Worm (Caenorhabditis elegans) whole organism, late embryonic: ENCODE measurements around the gene C05G5.5.

Experiments
- F13H6.1 ChIP-seq: sonication (generic microtip); optimal IDR thresholded peaks from 2 replicates; lab custom pipeline; 2016; ENCODE audit warnings: missing genetic modification characterization, missing compliant biosample characterization
- K02D7.2 ChIP-seq: sonication (generic microtip); optimal IDR thresholded peaks from 2 replicates; lab custom pipeline; 2017; ENCODE audit warnings: mild to moderate bottlenecking, missing genetic modification characterization, missing compliant biosample characterization
- ceh-31 ChIP-seq: sonication (generic microtip); optimal IDR thresholded peaks from 2 replicates; lab custom pipeline; 2016; ENCODE audit warnings: missing genetic modification characterization, missing compliant biosample characterization
- hlh-30 ChIP-seq: sonication (generic microtip); optimal IDR thresholded peaks from 2 replicates; lab custom pipeline; 2017; ENCODE audit warnings: antibody characterized with exemption, missing genetic modification characterization, missing compliant biosample characterization; ENCODE audit not compliant: insufficient read depth
- nfya-1 ChIP-seq: sonication (generic microtip); optimal IDR thresholded peaks from 2 replicates; lab custom pipeline; 2017; ENCODE audit warnings: missing genetic modification characterization, mild to moderate bottlenecking, missing compliant biosample characterization, antibody characterized with exemption, moderate library complexity
- pha-4 ChIP-seq: fragments of 150-350 bp; optimal IDR thresholded peaks from 2 replicates; lab custom pipeline; 2018; ENCODE audit warnings: missing biosample characterization, missing genetic modification reagents, missing genetic modification characterization
- sox-2 ChIP-seq: fragments of 200-800 bp; sonication (Bioruptor generic); IDR thresholded peaks from 2 replicates; pipeline ENCODE4 v1.3.6; 2022; ENCODE audit warnings: missing genetic modification reagents, missing genetic modification characterization, missing compliant biosample characterization
- sox-4 ChIP-seq: sonication (generic microtip); optimal IDR thresholded peaks from 2 replicates; lab custom pipeline; 2017; ENCODE audit warnings: mild to moderate bottlenecking, missing genetic modification characterization, inconsistent platforms, missing compliant biosample characterization
- tbx-2 ChIP-seq: sonication (generic microtip); optimal IDR thresholded peaks from 2 replicates; lab custom pipeline; 2016; ENCODE audit warnings: missing genetic modification characterization, missing compliant biosample characterization
- ttx-3 ChIP-seq: sonication (generic microtip); optimal IDR thresholded peaks from 2 replicates; lab custom pipeline; 2016; ENCODE audit warnings: missing genetic modification reagents, missing genetic modification characterization, missing compliant biosample characterization
- unc-42 ChIP-seq: sonication (generic microtip); optimal IDR thresholded peaks from 2 replicates; lab custom pipeline; 2016; ENCODE audit warnings: missing genotype, missing genetic modification characterization, missing compliant biosample characterization
- unc-55 ChIP-seq: sonication (generic microtip); optimal IDR thresholded peaks from 2 replicates; lab custom pipeline; 2017; ENCODE audit warnings: missing biosample characterization, missing genetic modification reagents, missing genetic modification characterization
- ztf-16 ChIP-seq: sonication (generic microtip); optimal IDR thresholded peaks from 2 replicates; lab custom pipeline; 2017; ENCODE audit warnings: missing genetic modification characterization, missing compliant biosample characterization

- TF ChIP-seq F13H6.1 (tag; lab: Kevin White, UChicago) = no peak
- TF ChIP-seq nfya-1 (tag; lab: Kevin White, UChicago) = no peak
- no peak for TF ChIP-seq unc-55 (GFP tag; lab: Kevin White, UChicago)
- no peak for TF ChIP-seq sox-2
- TF ChIP-seq unc-42 (tag; lab: Kevin White, UChicago) = no peak
- no peak for TF ChIP-seq K02D7.2
- no peak for TF ChIP-seq pha-4 (tag; lab: Kevin White, UChicago)
- TF ChIP-seq tbx-2 (tag; lab: Kevin White, UChicago) = no peak
- TF ChIP-seq hlh-30 (tag; lab: Kevin White, UChicago) = no peak
- no peak for TF ChIP-seq ceh-31 (tag; lab: Kevin White, UChicago)
- TF ChIP-seq ztf-16 (tag; lab: Kevin White, UChicago) = no peak
- no peak for TF ChIP-seq ttx-3 (tag; lab: Kevin White, UChicago)
- no peak for TF ChIP-seq sox-4 (tag; lab: Kevin White, UChicago)
Observed at ce11 chrX:14791195-14791739, 30.3 kb upstream of the C05G5.5 start.
